Fruit fly (Drosophila melanogaster) whole organism, embryonic: ENCODE results near the gene ND-MNLL.

Source experiments
- Abd-B ChIP-seq: fragments of 200-800 bp; sonication (Bioruptor generic); optimal IDR thresholded peaks from 2 replicates; lab custom pipeline; 2018; ENCODE audit warnings: missing biosample characterization, mild to moderate bottlenecking, missing genetic modification characterization, moderate library complexity
- Atf3 ChIP-seq: fragments of 200-800 bp; sonication (Bioruptor generic); optimal IDR thresholded peaks from 3 replicates; lab custom pipeline; 2016; ENCODE audit warnings: missing biosample characterization, missing genetic modification characterization
- Bteb2 ChIP-seq: fragments of 200-800 bp; sonication (Bioruptor generic); optimal IDR thresholded peaks from 2 replicates; lab custom pipeline; 2016; ENCODE audit warnings: missing biosample characterization, missing genetic modification characterization
- CG12155 ChIP-seq: fragments of 200-800 bp; sonication (Bioruptor generic); optimal IDR thresholded peaks from 3 replicates; lab custom pipeline; 2016; ENCODE audit warnings: missing biosample characterization, missing genetic modification characterization
- CG12391 ChIP-seq: fragments of 200-800 bp; sonication (Bioruptor generic); optimal IDR thresholded peaks from 3 replicates; lab custom pipeline; 2018; ENCODE audit warnings: missing biosample characterization, mild to moderate bottlenecking, missing genetic modification characterization, moderate library complexity
- CG13624 ChIP-seq: fragments of 200-800 bp; sonication (Bioruptor generic); optimal IDR thresholded peaks from 2 replicates; lab custom pipeline; 2016; ENCODE audit warnings: missing biosample characterization, missing genetic modification characterization
- CG13775 ChIP-seq: fragments of 200-800 bp; sonication (Bioruptor generic); optimal IDR thresholded peaks from 3 replicates; lab custom pipeline; 2017; ENCODE audit warnings: missing biosample characterization, mild to moderate bottlenecking, missing genetic modification characterization
- CG14965 ChIP-seq: fragments of 200-800 bp; sonication (Bioruptor generic); optimal IDR thresholded peaks from 2 replicates; lab custom pipeline; 2016; ENCODE audit warnings: missing biosample characterization, missing genetic modification characterization, borderline replicate concordance
- CG17385 ChIP-seq: fragments of 200-800 bp; sonication (Bioruptor generic); optimal IDR thresholded peaks from 3 replicates; lab custom pipeline; 2018; ENCODE audit warnings: missing biosample characterization, mild to moderate bottlenecking, missing genetic modification characterization
- CG30431 ChIP-seq: fragments of 200-800 bp; sonication (Bioruptor generic); optimal IDR thresholded peaks from 2 replicates; lab custom pipeline; 2017; ENCODE audit warnings: missing biosample characterization, missing genetic modification characterization
- CG33557 ChIP-seq: fragments of 200-800 bp; sonication (Bioruptor generic); optimal IDR thresholded peaks from 2 replicates; lab custom pipeline; 2019; ENCODE audit warnings: missing biosample characterization, mild to moderate bottlenecking, missing genetic modification characterization, moderate library complexity
- CG34376 ChIP-seq: fragments of 200-800 bp; sonication (Bioruptor generic); optimal IDR thresholded peaks from 2 replicates; lab custom pipeline; 2018; ENCODE audit warnings: missing biosample characterization, mild to moderate bottlenecking, missing genetic modification characterization
- CG3726 ChIP-seq: fragments of 200-800 bp; sonication (Bioruptor generic); IDR thresholded peaks from 3 replicates; pipeline ENCODE4, ENCODE4 v1.3.6; 2022; ENCODE audit warnings: missing biosample characterization, missing genetic modification characterization
- CG4707 ChIP-seq: fragments of 200-800 bp; sonication (Bioruptor generic); optimal IDR thresholded peaks from 2 replicates; lab custom pipeline; 2018; ENCODE audit warnings: missing biosample characterization, mild to moderate bottlenecking, missing genetic modification characterization, moderate library complexity
- CG5953 ChIP-seq: fragments of 200-800 bp; sonication (Bioruptor generic); IDR thresholded peaks from 2 replicates; pipeline ENCODE4 v1.3.6; 2022; ENCODE audit warnings: missing biosample characterization, missing genetic modification characterization
- CG6689 ChIP-seq: fragments of 200-800 bp; sonication (Bioruptor generic); IDR thresholded peaks from 2 replicates; pipeline ENCODE4 v1.3.6; 2022; ENCODE audit warnings: missing biosample characterization, missing genetic modification characterization
- CG7786 ChIP-seq: fragments of 200-800 bp; sonication (Bioruptor generic); optimal IDR thresholded peaks from 2 replicates; lab custom pipeline; 2016; ENCODE audit warnings: missing biosample characterization, missing genetic modification characterization
- CG9215 ChIP-seq: fragments of 200-800 bp; sonication (Bioruptor generic); IDR thresholded peaks from 2 replicates; pipeline ENCODE4 v1.3.6; 2022; ENCODE audit warnings: missing biosample characterization, missing genetic modification characterization
- Camta ChIP-seq: fragments of 200-800 bp; sonication (Bioruptor generic); optimal IDR thresholded peaks from 2 replicates; lab custom pipeline; 2016; ENCODE audit warnings: missing biosample characterization, missing genetic modification characterization
- Dll ChIP-seq: fragments of 200-800 bp; sonication (Bioruptor generic); IDR thresholded peaks from 4 replicates; pipeline ENCODE4 v1.3.6; 2022; ENCODE audit warnings: missing biosample characterization, missing genetic modification characterization; ENCODE audit not compliant: partially characterized antibody
- Dp ChIP-seq: fragments of 200-800 bp; sonication (Bioruptor generic); optimal IDR thresholded peaks from 2 replicates; lab custom pipeline; 2018; ENCODE audit warnings: missing biosample characterization, mild to moderate bottlenecking, missing genetic modification characterization, moderate library complexity
- E2f1 ChIP-seq: fragments of 200-800 bp; sonication (Bioruptor generic); IDR thresholded peaks from 2 replicates; pipeline ENCODE4 v1.3.6; 2022; ENCODE audit warnings: missing biosample characterization, missing genetic modification characterization
- Ets97D ChIP-seq: fragments of 200-800 bp; sonication (Bioruptor generic); optimal IDR thresholded peaks from 3 replicates; lab custom pipeline; 2016; ENCODE audit warnings: missing biosample characterization, missing genetic modification characterization
- HLH4C ChIP-seq: fragments of 200-800 bp; sonication (Bioruptor generic); IDR thresholded peaks from 3 replicates; pipeline ENCODE4 v1.3.6; 2022; ENCODE audit warnings: missing biosample characterization, missing genetic modification characterization; ENCODE audit not compliant: partially characterized antibody
- Mad ChIP-seq: fragments of 200-800 bp; sonication (Bioruptor generic); optimal IDR thresholded peaks from 2 replicates; lab custom pipeline; 2016; ENCODE audit warnings: missing biosample characterization, missing genetic modification characterization
- NC2α ChIP-seq: fragments of 200-800 bp; sonication (Bioruptor generic); optimal IDR thresholded peaks from 2 replicates; lab custom pipeline; 2016; ENCODE audit warnings: missing biosample characterization, missing genetic modification characterization
- Optix ChIP-seq: fragments of 200-800 bp; sonication (Bioruptor generic); IDR thresholded peaks from 3 replicates; pipeline ENCODE4 v1.3.6; 2022; ENCODE audit warnings: missing biosample characterization, missing genetic modification characterization
- PHDP ChIP-seq: fragments of 200-800 bp; sonication (Bioruptor generic); optimal IDR thresholded peaks from 3 replicates; lab custom pipeline; 2018; ENCODE audit warnings: missing biosample characterization, mild to moderate bottlenecking, missing genetic modification characterization, moderate library complexity
- Side ChIP-seq: fragments of 200-800 bp; sonication (Bioruptor generic); optimal IDR thresholded peaks from 2 replicates; lab custom pipeline; 2016; ENCODE audit warnings: missing biosample characterization, missing genetic modification characterization
- Usf ChIP-seq: fragments of 200-800 bp; sonication (Bioruptor generic); optimal IDR thresholded peaks from 2 replicates; lab custom pipeline; 2017; ENCODE audit warnings: missing genotype, missing biosample characterization, missing genetic modification characterization
- Vsx1 ChIP-seq: fragments of 200-800 bp; sonication (Bioruptor generic); optimal IDR thresholded peaks from 2 replicates; lab custom pipeline; 2017; ENCODE audit warnings: missing biosample characterization, mild to moderate bottlenecking, missing genetic modification characterization, missing genetic modification reagents
- YL-1 ChIP-seq: fragments of 200-800 bp; sonication (Bioruptor generic); optimal IDR thresholded peaks from 3 replicates; lab custom pipeline; 2017; ENCODE audit warnings: missing biosample characterization, mild to moderate bottlenecking, missing genetic modification characterization
- abd-A ChIP-seq: fragments of 200-800 bp; sonication (Bioruptor generic); optimal IDR thresholded peaks from 3 replicates; lab custom pipeline; 2019; ENCODE audit warnings: missing biosample characterization, mild to moderate bottlenecking, missing genetic modification characterization, moderate library complexity
- ap ChIP-seq: fragments of 200-800 bp; sonication (Bioruptor generic); IDR thresholded peaks from 2 replicates; pipeline ENCODE4 v1.3.6; 2022; ENCODE audit warnings: missing biosample characterization, missing genetic modification characterization
- az2 ChIP-seq: fragments of 200-800 bp; sonication (Bioruptor generic); optimal IDR thresholded peaks from 3 replicates; lab custom pipeline; 2016; ENCODE audit warnings: missing biosample characterization, missing genetic modification characterization
- bowl ChIP-seq: fragments of 200-800 bp; sonication (Bioruptor generic); IDR thresholded peaks from 2 replicates; pipeline ENCODE4 v1.3.6; 2022; ENCODE audit warnings: missing biosample characterization, missing genetic modification characterization
- chm ChIP-seq: fragments of 200-800 bp; sonication (Bioruptor generic); IDR thresholded peaks from 2 replicates; pipeline ENCODE4 v1.3.6; 2022; ENCODE audit warnings: missing biosample characterization, missing genetic modification characterization
- dan ChIP-seq: fragments of 200-800 bp; sonication (Bioruptor generic); IDR thresholded peaks from 2 replicates; pipeline ENCODE4 v1.3.6; 2022; ENCODE audit warnings: missing biosample characterization, missing genetic modification characterization
- ems ChIP-seq: fragments of 200-800 bp; sonication (Bioruptor generic); optimal IDR thresholded peaks from 3 replicates; lab custom pipeline; 2016; ENCODE audit warnings: missing biosample characterization, missing genetic modification characterization
- grau ChIP-seq: fragments of 200-800 bp; optimal IDR thresholded peaks from 3 replicates; lab custom pipeline; 2019; ENCODE audit warnings: missing biosample characterization, mild to moderate bottlenecking, missing genetic modification characterization, moderate library complexity
- hbn ChIP-seq: fragments of 200-800 bp; sonication (Bioruptor generic); IDR thresholded peaks from 2 replicates; pipeline ENCODE4 v1.3.6; 2022; ENCODE audit warnings: missing biosample characterization, missing genetic modification characterization; ENCODE audit not compliant: partially characterized antibody
- lmd ChIP-seq: fragments of 200-800 bp; sonication (Bioruptor generic); IDR thresholded peaks from 2 replicates; pipeline ENCODE4 v1.3.6; 2022; ENCODE audit warnings: missing biosample characterization, missing genetic modification characterization
- mam ChIP-seq: fragments of 200-800 bp; sonication (Bioruptor generic); optimal IDR thresholded peaks from 3 replicates; lab custom pipeline; 2016; ENCODE audit warnings: missing biosample characterization, missing genetic modification characterization
- nom ChIP-seq: fragments of 200-800 bp; sonication (Bioruptor generic); optimal IDR thresholded peaks from 2 replicates; lab custom pipeline; 2017; ENCODE audit warnings: missing biosample characterization, missing genetic modification characterization, mild to moderate bottlenecking, moderate library complexity, missing genetic modification reagents
- oc ChIP-seq: fragments of 200-800 bp; sonication (Bioruptor generic); optimal IDR thresholded peaks from 2 replicates; lab custom pipeline; 2018; ENCODE audit warnings: missing biosample characterization, mild to moderate bottlenecking, missing genetic modification characterization, moderate library complexity
- tgo ChIP-seq: fragments of 200-800 bp; sonication (Bioruptor generic); IDR thresholded peaks from 3 replicates; pipeline ENCODE4 v1.3.6; 2022; ENCODE audit warnings: missing biosample characterization, missing genetic modification characterization
- tin ChIP-seq: fragments of 200-800 bp; sonication (Bioruptor generic); optimal IDR thresholded peaks from 3 replicates; lab custom pipeline; 2016; ENCODE audit warnings: missing biosample characterization, missing genetic modification characterization
- tll ChIP-seq, 2 experiments: fragments of 200-800 bp in 1 of 2; fragments of >200 bp in 1 of 2; sonication (Bioruptor generic) in 1 of 2; optimal IDR thresholded peaks; 2 replicates each; lab custom pipeline; 2017 to 2019; ENCODE audit warnings: missing biosample characterization in 2 of 2, missing genetic modification characterization in 2 of 2, mild to moderate bottlenecking in 1 of 2, moderate library complexity in 1 of 2

ND-MNLL gene

dm6 chrX:7901153-7902038 lies 7.8 kb upstream of the ND-MNLL start, which contains the start of the genes RpS6 and bys (continued):
- TF ChIP-seq YL-1 (peak; percentile 63), CG33557 (GFP tag; lab: Kevin White, UChicago) (peak; percentile 19), chm (GFP tag; lab: Robert Waterston, UW) (peak; percentile 65), Dp (GFP tag; lab: Kevin White, UChicago) (peak; percentile 19), CG13624 (peak; percentile 32), CG17385 (peak; percentile 63), Mad (GFP tag; lab: Kevin White, UChicago) (peak; percentile 10), E2f1 (GFP tag; lab: Robert Waterston, UW) (peak; percentile 12; the same call in 1 of the 2 replicates), CG12155 (peak; percentile 16), Side (GFP tag; lab: Kevin White, UChicago) (peak; percentile 23), ap (no peak), CG12391 (peak; percentile 59), CG4707 (peak; percentile 63), mam (GFP tag; lab: Kevin White, UChicago) (peak; percentile 31), CG9215 (no peak; the same call in 1 of the 2 replicates), CG30431 (no peak), ems (no peak), Ets97D (GFP tag; lab: Kevin White, UChicago) (peak; percentile 96), CG5953 (0 out of 2 replicates have a peak, but pooled peaks have one; percentile 8), bowl (no peak), Bteb2 (peak; percentile 58), Usf (GFP tag; lab: Kevin White, UChicago) (no peak), CG6689 (peak; percentile 5; the same call in 1 of the 2 replicates), hbn (peak; percentile 58), Atf3 (GFP tag; lab: Kevin White, UChicago) (no peak), CG14965 (no peak), Camta (GFP tag; lab: Kevin White, UChicago) (no peak), oc (no peak), grau (tag; lab: Kevin White, UChicago) (peak; percentile 2), tgo (peak; percentile 29; the same call in 1 of the 3 replicates), dan (GFP tag; lab: Robert Waterston, UW) (no peak), Vsx1 (GFP tag; lab: Kevin White, UChicago) (no peak), CG13775 (GFP tag; lab: Kevin White, UChicago) (peak; percentile 66), HLH4C (GFP tag; lab: Robert Waterston, UW) (peak; percentile 73), abd-A (no peak), tll (GFP tag; optimal IDR thresholded peaks at IDR 0.05; lab: Kevin White, UChicago) (no peak), Dll (GFP tag; lab: Robert Waterston, UW) (peak; percentile 80), Optix (0 out of 3 replicates have a peak, but pooled peaks have one; percentile 32), CG7786 (GFP tag; lab: Kevin White, UChicago) (no peak), lmd (GFP tag; lab: Robert Waterston, UW) (peak; percentile 30; the same call in 1 of the 2 replicates), tin (GFP tag; lab: Kevin White, UChicago) (peak; percentile 36), nom (GFP tag; lab: Kevin White, UChicago) (peak; percentile 82), NC2α (GFP tag; lab: Kevin White, UChicago) (no peak), az2 (GFP tag; lab: Kevin White, UChicago) (peak; percentile 29), PHDP (tag; lab: Kevin White, UChicago) (peak; percentile 36), Abd-B (GFP tag; lab: Kevin White, UChicago) (peak; percentile 13), CG3726 (GFP tag; lab: Robert Waterston, UW) (0 out of 3 replicates have a peak, but pooled peaks have one; percentile 23), CG34376 (GFP tag; lab: Kevin White, UChicago) (peak; percentile 74)
